Fruit fly (Drosophila melanogaster): ENCODE results near the gene CG15530.

The CG15530 gene

DNA sequence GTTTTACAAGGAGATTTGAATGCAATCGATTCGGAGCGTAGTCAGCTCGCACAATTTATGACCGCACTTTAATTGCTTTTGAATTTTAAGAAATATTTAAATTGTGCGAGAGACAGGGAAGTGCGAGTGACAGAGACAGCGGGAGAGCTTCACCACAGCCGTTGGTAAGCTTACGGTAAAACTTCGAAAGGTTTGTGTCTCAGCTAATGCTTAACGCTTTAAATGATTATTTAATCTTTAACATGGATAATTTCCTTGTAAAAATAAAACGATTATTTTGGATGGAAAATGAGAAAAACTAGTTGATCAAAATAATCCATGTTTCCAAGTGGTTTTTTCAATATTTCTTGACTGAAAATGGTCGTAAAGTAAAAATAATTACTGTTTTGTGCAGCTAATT, 27.1 kb upstream of the CG15530 start:
- TF ChIP-seq CG34367 (tag; optimal IDR thresholded peaks at IDR 0.05) (no peak), CG15710 (tag; optimal IDR thresholded peaks at IDR 0.05) (no peak), Ets98B (GFP tag; IDR thresholded peaks at IDR 0.05) (no peak), CG8159 (tag; optimal IDR thresholded peaks at IDR 0.05) (no peak), rn (GFP tag; IDR thresholded peaks at IDR 0.05) (no peak), CG17806 (tag; optimal IDR thresholded peaks at IDR 0.05) (no peak)

dm6 chr3R:30151300-30152109, 26.2 kb upstream of the CG15530 start, which contains the start of gene CG15529:
Gene CG15529 (plus strand): TSS chr3R:30152059.
- TF ChIP-seq CG13204 (GFP tag; optimal IDR thresholded peaks at IDR 0.05) (peak; percentile 30), CG32121 (GFP tag; IDR thresholded peaks at IDR 0.05) (peak; percentile 78), CG14655 (GFP tag; optimal IDR thresholded peaks at IDR 0.05) (peak; percentile 67), CG10348 (GFP tag; IDR thresholded peaks at IDR 0.05) (no peak), rn (GFP tag; IDR thresholded peaks at IDR 0.05) (peak; percentile 58), Snoo (tag; optimal IDR thresholded peaks at IDR 0.05) (no peak), CG12605 (GFP tag; IDR thresholded peaks at IDR 0.05) (peak; percentile 56; the same call in 1 of the 2 replicates), CG4496 (GFP tag; IDR thresholded peaks at IDR 0.05) (peak; percentile 90), fd96Ca (GFP tag; IDR thresholded peaks at IDR 0.05) (peak; percentile 74; the same call in 2 of the 3 replicates), gl (tag; optimal IDR thresholded peaks at IDR 0.05) (peak; percentile 35), Pif1A (GFP tag; optimal IDR thresholded peaks at IDR 0.05) (peak; percentile 10), CG17806 (tag; optimal IDR thresholded peaks at IDR 0.05) (peak; percentile 74), CG8159 (tag; optimal IDR thresholded peaks at IDR 0.05) (peak; percentile 78), CG8301 (tag; optimal IDR thresholded peaks at IDR 0.05) (peak; percentile 63), CG9948 (tag; optimal IDR thresholded peaks at IDR 0.05) (peak; percentile 61), CG34367 (tag; optimal IDR thresholded peaks at IDR 0.05) (peak; percentile 58), Pif1B (GFP tag; optimal IDR thresholded peaks at IDR 0.05) (peak; percentile 50), EcR (GFP tag; optimal IDR thresholded peaks at IDR 0.05) (no peak), CG15710 (tag; optimal IDR thresholded peaks at IDR 0.05) (peak; percentile 75), D1 (tag; optimal IDR thresholded peaks at IDR 0.05) (peak; percentile 3), Ets98B (GFP tag; IDR thresholded peaks at IDR 0.05) (peak; percentile 82)

DNA sequence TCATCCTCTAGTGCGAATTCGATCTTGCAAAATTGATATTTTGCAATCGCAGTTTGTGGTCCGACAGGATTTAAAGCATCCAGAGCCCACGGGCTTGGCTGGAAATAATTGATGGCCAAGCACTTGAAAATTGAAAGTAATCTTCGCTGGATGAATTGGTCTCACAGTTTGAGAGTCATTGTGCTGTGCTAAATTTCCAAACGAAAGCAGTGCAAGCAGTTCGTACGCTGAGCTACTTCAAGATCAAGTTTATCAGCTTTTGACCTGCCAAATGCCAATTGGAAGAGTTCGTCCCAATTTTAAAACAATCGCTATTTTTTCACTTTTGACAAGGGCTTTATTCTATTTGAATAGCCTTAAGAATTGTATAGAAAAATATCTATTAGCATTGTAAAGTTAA, 23.8 kb upstream of the CG15530 start:
- no peak for TF ChIP-seq CG8301 (tag; optimal IDR thresholded peaks at IDR 0.05)
- no peak for TF ChIP-seq EcR (GFP tag; optimal IDR thresholded peaks at IDR 0.05)
- no peak for TF ChIP-seq CG8159 (tag; optimal IDR thresholded peaks at IDR 0.05)
- TF ChIP-seq CG4496 (GFP tag; IDR thresholded peaks at IDR 0.05): peak; percentile 17; the same call in 1 of the 3 replicates
- no peak for TF ChIP-seq D1 (tag; optimal IDR thresholded peaks at IDR 0.05)
- no peak for TF ChIP-seq gl (tag; optimal IDR thresholded peaks at IDR 0.05)

- TF ChIP-seq rn (GFP tag; IDR thresholded peaks at IDR 0.05) (no peak), Snoo (tag; optimal IDR thresholded peaks at IDR 0.05) (no peak), CG9948 (tag; optimal IDR thresholded peaks at IDR 0.05) (no peak), gl (tag; optimal IDR thresholded peaks at IDR 0.05) (no peak), CG12605 (GFP tag; IDR thresholded peaks at IDR 0.05) (peak; percentile 24; the same call in 1 of the 2 replicates), fd96Ca (GFP tag; IDR thresholded peaks at IDR 0.05) (0 out of 3 replicates have a peak, but pooled peaks have one; percentile 27), CG4496 (GFP tag; IDR thresholded peaks at IDR 0.05) (peak; percentile 76), Pif1B (GFP tag; optimal IDR thresholded peaks at IDR 0.05) (peak; percentile 30), CG15710 (tag; optimal IDR thresholded peaks at IDR 0.05) (no peak), CG32121 (GFP tag; IDR thresholded peaks at IDR 0.05) (peak; percentile 46), CG17806 (tag; optimal IDR thresholded peaks at IDR 0.05) (no peak), EcR (GFP tag; optimal IDR thresholded peaks at IDR 0.05) (no peak), CG8159 (tag; optimal IDR thresholded peaks at IDR 0.05) (no peak), CG14655 (GFP tag; optimal IDR thresholded peaks at IDR 0.05) (peak; percentile 33), D1 (tag; optimal IDR thresholded peaks at IDR 0.05) (no peak), CG8301 (tag; optimal IDR thresholded peaks at IDR 0.05) (no peak), CG10348 (GFP tag; IDR thresholded peaks at IDR 0.05) (no peak), CG13204 (GFP tag; optimal IDR thresholded peaks at IDR 0.05) (peak; percentile 36), Ets98B (GFP tag; IDR thresholded peaks at IDR 0.05) (peak; percentile 59; the same call in 1 of the 2 replicates), CG34367 (tag; optimal IDR thresholded peaks at IDR 0.05) (no peak), Pif1A (GFP tag; optimal IDR thresholded peaks at IDR 0.05) (peak; percentile 38)
Measured at dm6 chr3R:30160312-30160942, 17.2 kb upstream of the CG15530 start, which contains the start of gene CG11498. Gene CG11498 (minus strand): TSS chr3R:30160473.

DNA sequence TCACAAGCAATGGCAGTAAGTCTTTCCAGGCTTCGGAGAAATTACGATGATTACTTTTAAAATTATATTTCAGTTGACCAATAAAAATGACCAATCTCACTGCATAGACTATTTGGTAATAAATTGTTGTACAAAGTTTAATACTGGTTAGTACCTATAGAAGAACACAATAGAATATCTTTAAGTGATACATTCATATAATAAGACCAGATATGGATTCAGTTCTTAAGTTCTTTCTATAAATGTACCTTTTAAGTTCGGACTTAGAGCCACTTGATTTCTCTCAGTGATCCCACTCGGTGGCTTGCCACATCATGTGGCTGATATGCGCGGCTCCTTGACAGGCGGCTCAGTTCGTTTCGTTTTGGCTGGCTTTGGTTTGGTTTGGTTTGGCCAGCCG, 14.4 kb upstream of the CG15530 start:
- TF ChIP-seq Ets98B (GFP tag; IDR thresholded peaks at IDR 0.05) (peak; percentile 32; the same call in 1 of the 2 replicates), CG8159 (tag; optimal IDR thresholded peaks at IDR 0.05) (no peak)

- TF ChIP-seq CG32121 (GFP tag; IDR thresholded peaks at IDR 0.05) (peak; percentile 92), CG8159 (tag; optimal IDR thresholded peaks at IDR 0.05) (no peak), CG13204 (GFP tag; optimal IDR thresholded peaks at IDR 0.05) (no peak), CG15710 (tag; optimal IDR thresholded peaks at IDR 0.05) (no peak), CG12605 (GFP tag; IDR thresholded peaks at IDR 0.05) (peak; percentile 70), D1 (tag; optimal IDR thresholded peaks at IDR 0.05) (no peak), Pif1B (GFP tag; optimal IDR thresholded peaks at IDR 0.05) (peak; percentile 57), Ets98B (GFP tag; IDR thresholded peaks at IDR 0.05) (peak; percentile 87), CG8301 (tag; optimal IDR thresholded peaks at IDR 0.05) (peak; percentile 72), CG17806 (tag; optimal IDR thresholded peaks at IDR 0.05) (peak; percentile 32), CG14655 (GFP tag; optimal IDR thresholded peaks at IDR 0.05) (peak; percentile 77), CG34367 (tag; optimal IDR thresholded peaks at IDR 0.05) (no peak), Pif1A (GFP tag; optimal IDR thresholded peaks at IDR 0.05) (peak; percentile 46), rn (GFP tag; IDR thresholded peaks at IDR 0.05) (peak; percentile 59; the same call in 1 of the 2 replicates), CG10348 (GFP tag; IDR thresholded peaks at IDR 0.05) (no peak), fd96Ca (GFP tag; IDR thresholded peaks at IDR 0.05) (peak; percentile 85), Snoo (tag; optimal IDR thresholded peaks at IDR 0.05) (peak; percentile 12), gl (tag; optimal IDR thresholded peaks at IDR 0.05) (no peak), CG4496 (GFP tag; IDR thresholded peaks at IDR 0.05) (peak; percentile 88), CG9948 (tag; optimal IDR thresholded peaks at IDR 0.05) (peak; percentile 5), EcR (GFP tag; optimal IDR thresholded peaks at IDR 0.05) (no peak)
Measured at dm6 chr3R:30164162-30164561, 13.5 kb upstream of the CG15530 start.

All from whole organism, pupa.